Fruit fly (Drosophila melanogaster): ENCODE measurements around the gene CG32085.

- TF ChIP-seq CG8478 (optimal IDR thresholded peaks at IDR 0.05) (no peak), psq (optimal IDR thresholded peaks at IDR 0.05) (no peak)
Observed at dm6 chr3L:11701649-11702048, 21.5 kb upstream of the CG32085 start.
